Worm (Caenorhabditis elegans) whole organism, L3 larva: ENCODE results near the gene str-263.

Experiments
- ama-1 ChIP-seq: fragments of 150-350 bp; optimal IDR thresholded peaks from 2 replicates; lab custom pipeline; 2018
- fkh-10 ChIP-seq: sonication (generic microtip); optimal IDR thresholded peaks from 2 replicates; lab custom pipeline; 2017; ENCODE audit warnings: missing biosample characterization, missing genetic modification reagents, missing genetic modification characterization
- fos-1 ChIP-seq: fragments of 150-350 bp; optimal IDR thresholded peaks from 2 replicates; lab custom pipeline; 2014; ENCODE audit warnings: missing biosample characterization, missing genetic modification characterization
- hmg-11 ChIP-seq: sonication (generic microtip); optimal IDR thresholded peaks from 2 replicates; lab custom pipeline; 2016; ENCODE audit warnings: missing genetic modification characterization, missing compliant biosample characterization
- pqm-1 ChIP-seq: fragments of 150-350 bp; optimal IDR thresholded peaks from 2 replicates; lab custom pipeline; 2017; ENCODE audit warnings: missing biosample characterization, missing genetic modification characterization, inconsistent platforms
- skn-1 ChIP-seq: fragments of 150-350 bp; optimal IDR thresholded peaks from 2 replicates; lab custom pipeline; 2014; ENCODE audit warnings: missing biosample characterization, missing genetic modification characterization
- tbx-2 ChIP-seq: sonication (generic microtip); optimal IDR thresholded peaks from 2 replicates; lab custom pipeline; 2016; ENCODE audit warnings: mild to moderate bottlenecking, missing genetic modification characterization, missing compliant biosample characterization
- unc-39 ChIP-seq: sonication (generic microtip); optimal IDR thresholded peaks from 4 replicates; lab custom pipeline; 2017; ENCODE audit warnings: missing biosample characterization, missing genetic modification characterization
- zag-1 ChIP-seq: fragments of 150-350 bp; optimal IDR thresholded peaks from 2 replicates; lab custom pipeline; 2014; ENCODE audit warnings: missing biosample characterization, missing genetic modification characterization
- ztf-11 ChIP-seq: fragments of 150-350 bp; optimal IDR thresholded peaks from 2 replicates; lab custom pipeline; 2014; ENCODE audit warnings: missing biosample characterization, missing genetic modification characterization

ce11 chrV:15610350-15610940 is 2.5 kb upstream of the str-263 start, which contains the start of the genes fbxa-153 and str-12:
- no peak for TF ChIP-seq tbx-2 (tag; lab: Kevin White, UChicago)
- TF ChIP-seq ama-1 (lab: Kevin White, UChicago), result no peak
- TF ChIP-seq hmg-11 (tag; lab: Kevin White, UChicago), result no peak
- TF ChIP-seq unc-39 (tag; lab: Kevin White, UChicago), result no peak
- no peak for TF ChIP-seq zag-1
- no peak for TF ChIP-seq fkh-10 (GFP tag; lab: Kevin White, UChicago)
- TF ChIP-seq skn-1 (tag; lab: Kevin White, UChicago), result no peak
- TF ChIP-seq ztf-11 (tag; lab: Kevin White, UChicago), result no peak
- TF ChIP-seq pqm-1, result no peak
- no peak for TF ChIP-seq fos-1 (tag; lab: Kevin White, UChicago)
